Worm (Caenorhabditis elegans): ENCODE results near the gene srt-17.

DNA sequence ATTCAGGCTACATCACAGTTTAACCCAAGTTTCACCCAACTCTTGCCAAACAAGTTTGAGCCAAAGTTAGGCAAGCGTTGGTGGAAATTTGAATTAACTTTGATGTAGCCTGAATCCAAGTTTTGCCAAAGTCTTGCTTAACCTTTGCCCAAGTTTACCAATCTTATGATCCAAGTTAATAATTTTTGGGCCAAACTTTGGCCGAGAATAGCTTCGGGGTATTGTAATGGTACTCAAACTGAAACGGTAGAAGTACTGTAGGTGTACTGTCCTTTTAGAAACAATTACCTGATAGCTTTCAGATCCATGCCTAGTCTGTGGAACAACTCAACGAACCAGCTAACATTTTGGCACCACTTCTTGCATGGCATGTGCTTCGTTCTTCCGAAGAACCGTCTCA, 24.6 kb downstream of the srt-17 start, which contains the start of gene nhr-251:
- no peak for TF ChIP-seq ama-1 (optimal IDR thresholded peaks at IDR 0.05)
- TF ChIP-seq tbx-11 (GFP tag; IDR thresholded peaks at IDR 0.05): no peak
- no peak for TF ChIP-seq F13C5.2 (tag; optimal IDR thresholded peaks at IDR 0.05)
- no peak for TF ChIP-seq hnd-1 (tag; optimal IDR thresholded peaks at IDR 0.05)
- TF ChIP-seq aly-1 (tag; optimal IDR thresholded peaks at IDR 0.05): no peak
